Worm (Caenorhabditis elegans): ENCODE results near the gene Y71H2AM.3.

DNA sequence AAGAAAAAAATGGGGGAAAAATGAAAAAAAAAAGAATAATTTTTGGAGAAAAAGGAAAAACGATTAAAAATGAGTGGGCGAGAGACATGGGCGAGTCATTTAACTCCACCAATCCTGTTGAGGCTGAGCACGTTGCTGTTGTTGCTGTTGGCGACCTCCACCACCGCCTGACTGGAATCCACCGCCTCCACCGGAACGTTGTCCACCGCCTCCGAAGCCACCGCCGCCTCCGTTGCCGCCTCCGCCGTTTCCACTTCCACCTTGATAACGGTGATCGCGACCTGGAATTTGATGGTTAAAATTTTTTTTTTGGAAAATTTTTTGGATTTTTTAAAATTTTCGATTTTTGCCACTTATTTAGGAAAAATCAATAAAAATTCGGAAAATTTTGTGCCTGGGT, 34.5 kb upstream of the Y71H2AM.3 start:
- TF ChIP-seq dao-5 (tag; optimal IDR thresholded peaks at IDR 0.05) (no peak), him-1 (tag; optimal IDR thresholded peaks at IDR 0.05) (no peak), W03F9.2 (tag; optimal IDR thresholded peaks at IDR 0.05) (no peak)
